Worm (Caenorhabditis elegans): ENCODE data around the gene srg-20.
"Not testable (repeated sequence)": the region's sequence is repeated elsewhere in the genome, so short reads cannot be mapped to it uniquely, and the experiment has no call there.

The srg-20 gene

ce11 chrII:1636392-1636791 is at the start of gene srg-20:
srg-20 (plus strand) TSS chrII:1636692.
- TF ChIP-seq pha-4, mep-1, ztf-11 (tag; optimal IDR thresholded peaks at IDR 0.05): not testable (repeated sequence)

ce11 chrII:1589845-1590244 is 46.6 kb upstream of the srg-20 start, which contains the start of gene T07H3.7:
T07H3.7 (minus strand) TSS chrII:1589945.
- TF ChIP-seq ham-2 (GFP tag; optimal IDR thresholded peaks at IDR 0.05) (no peak), ces-1 (GFP tag; optimal IDR thresholded peaks at IDR 0.05) (no peak), sem-2 (GFP tag; optimal IDR thresholded peaks at IDR 0.05) (no peak), nhr-2 (tag; optimal IDR thresholded peaks at IDR 0.05) (no peak), unc-39 (tag; optimal IDR thresholded peaks at IDR 0.05) (no peak)

ce11 chrII:1595137-1595536 is 41.4 kb upstream of the srg-20 start, which contains the start of gene clec-20:
clec-20 (minus strand) TSS chrII:1595237.
- TF ChIP-seq mls-2 (tag; optimal IDR thresholded peaks at IDR 0.05) = no peak
- TF ChIP-seq elt-3 (tag; optimal IDR thresholded peaks at IDR 0.05) = no peak
- no peak for TF ChIP-seq drap-1 (GFP tag; optimal IDR thresholded peaks at IDR 0.05)
- TF ChIP-seq M03D4.4 (tag; optimal IDR thresholded peaks at IDR 0.05) = no peak
- TF ChIP-seq lin-13 (tag; optimal IDR thresholded peaks at IDR 0.05) = no peak
- no peak for TF ChIP-seq ceh-39 (tag; optimal IDR thresholded peaks at IDR 0.05)
- TF ChIP-seq pha-4 (tag; optimal IDR thresholded peaks at IDR 0.05) = no peak
- TF ChIP-seq nhr-12 (tag; optimal IDR thresholded peaks at IDR 0.05) = no peak
- TF ChIP-seq hlh-1 (tag; optimal IDR thresholded peaks at IDR 0.05) = no peak
- TF ChIP-seq sem-2 (GFP tag; optimal IDR thresholded peaks at IDR 0.05) = no peak
- TF ChIP-seq lsy-2 (tag; optimal IDR thresholded peaks at IDR 0.05) = no peak
- TF ChIP-seq elt-1 (tag; optimal IDR thresholded peaks at IDR 0.05; ENCODE audit: borderline replicate concordance, insufficient read depth) = no peak
- TF ChIP-seq ces-1 (GFP tag; optimal IDR thresholded peaks at IDR 0.05) = no peak
- no peak for TF ChIP-seq snpc-4 (tag; optimal IDR thresholded peaks at IDR 0.05)
- TF ChIP-seq nhr-76 (tag; optimal IDR thresholded peaks at IDR 0.05) = no peak
- no peak for TF ChIP-seq sptf-1 (tag; optimal IDR thresholded peaks at IDR 0.05)
- no peak for TF ChIP-seq unc-62 (GFP tag; optimal IDR thresholded peaks at IDR 0.05)

ce11 chrII:1597101-1598088 is 39.1 kb upstream of the srg-20 start, which contains the start of gene bath-46:
bath-46 (plus strand) TSS chrII:1597906.
- TF ChIP-seq ceh-39 (tag; optimal IDR thresholded peaks at IDR 0.05) (no peak), nhr-237 (tag; optimal IDR thresholded peaks at IDR 0.05) (no peak), mab-5 (tag; optimal IDR thresholded peaks at IDR 0.05) (no peak), snpc-4 (tag; optimal IDR thresholded peaks at IDR 0.05) (no peak), ceh-83 (GFP tag; optimal IDR thresholded peaks at IDR 0.05) (no peak), lin-32 (GFP tag; optimal IDR thresholded peaks at IDR 0.05) (no peak), unc-62 (GFP tag; optimal IDR thresholded peaks at IDR 0.05) (no peak), bed-3 (GFP tag; optimal IDR thresholded peaks at IDR 0.05) (no peak)

ce11 chrII:1600661-1601060 is 35.8 kb upstream of the srg-20 start, which contains the start of gene bath-26:
bath-26 (minus strand) TSS chrII:1600761.
- TF ChIP-seq nhr-76 (tag; optimal IDR thresholded peaks at IDR 0.05) (no peak), unc-39 (tag; optimal IDR thresholded peaks at IDR 0.05) (no peak), nhr-2 (tag; optimal IDR thresholded peaks at IDR 0.05) (no peak), unc-120 (tag; optimal IDR thresholded peaks at IDR 0.05; ENCODE audit: poor library complexity, severe bottlenecking) (no peak), nhr-237 (tag; optimal IDR thresholded peaks at IDR 0.05) (no peak), sem-2 (GFP tag; optimal IDR thresholded peaks at IDR 0.05) (no peak), M03D4.4 (tag; optimal IDR thresholded peaks at IDR 0.05) (no peak), ztf-11 (tag; optimal IDR thresholded peaks at IDR 0.05) (no peak), ham-2 (GFP tag; optimal IDR thresholded peaks at IDR 0.05) (no peak), lin-32 (GFP tag; optimal IDR thresholded peaks at IDR 0.05) (no peak), ceh-83 (GFP tag; optimal IDR thresholded peaks at IDR 0.05) (no peak), lin-13 (tag; optimal IDR thresholded peaks at IDR 0.05) (no peak), pha-4 (tag; optimal IDR thresholded peaks at IDR 0.05) (no peak), sptf-1 (tag; optimal IDR thresholded peaks at IDR 0.05) (no peak)
